Worm (Caenorhabditis elegans) whole organism, midembryonic: ENCODE measurements around the gene irld-47.

ENCODE experiments used
- T22C8.4 ChIP-seq: fragments of 200-800 bp; sonication (Bioruptor generic); IDR thresholded peaks from 2 replicates; pipeline ENCODE4 v1.3.6; 2022; ENCODE audit warnings: missing genetic modification characterization, missing compliant biosample characterization
- cog-1 ChIP-seq: sonication (generic microtip); optimal IDR thresholded peaks from 2 replicates; lab custom pipeline; 2016; ENCODE audit warnings: missing genetic modification characterization, missing compliant biosample characterization
- flt-1 ChIP-seq: fragments of 200-800 bp; sonication (Bioruptor generic); IDR thresholded peaks from 2 replicates; pipeline ENCODE4 v1.3.6; 2022; ENCODE audit warnings: missing genetic modification characterization, missing compliant biosample characterization
- klf-2 ChIP-seq: fragments of 200-800 bp; sonication (Bioruptor generic); conservative IDR thresholded peaks from 2 replicates; pipeline ENCODE4 v1.3.6; 2022; ENCODE audit warnings: missing genetic modification reagents, missing genetic modification characterization, missing compliant biosample characterization
- med-1 ChIP-seq: sonication (generic microtip); optimal IDR thresholded peaks from 2 replicates; lab custom pipeline; 2017; ENCODE audit warnings: missing genetic modification characterization, mild to moderate bottlenecking, missing compliant biosample characterization, antibody characterized with exemption, missing genetic modification reagents; ENCODE audit not compliant: insufficient read depth
- ref-1 ChIP-seq: fragments of 200-800 bp; sonication (Bioruptor generic); conservative IDR thresholded peaks from 2 replicates; pipeline ENCODE4 v1.3.6; 2022; ENCODE audit warnings: missing genetic modification reagents, missing genetic modification characterization, missing compliant biosample characterization
- tab-1 ChIP-seq: fragments of 200-800 bp; sonication (Bioruptor generic); IDR thresholded peaks from 2 replicates; pipeline ENCODE4 v1.3.6; 2022; ENCODE audit warnings: missing genetic modification characterization, missing compliant biosample characterization
- ztf-23 ChIP-seq: fragments of 200-800 bp; sonication (Bioruptor generic); IDR thresholded peaks from 2 replicates; pipeline ENCODE4 v1.3.6; 2022; ENCODE audit warnings: missing genetic modification reagents, missing genetic modification characterization, missing compliant biosample characterization
- ztf-29 ChIP-seq: fragments of 200-800 bp; sonication (Bioruptor generic); IDR thresholded peaks from 2 replicates; pipeline ENCODE4 v1.3.6; 2022; ENCODE audit warnings: missing genetic modification reagents, missing genetic modification characterization, missing compliant biosample characterization

irld-47 gene

DNA sequence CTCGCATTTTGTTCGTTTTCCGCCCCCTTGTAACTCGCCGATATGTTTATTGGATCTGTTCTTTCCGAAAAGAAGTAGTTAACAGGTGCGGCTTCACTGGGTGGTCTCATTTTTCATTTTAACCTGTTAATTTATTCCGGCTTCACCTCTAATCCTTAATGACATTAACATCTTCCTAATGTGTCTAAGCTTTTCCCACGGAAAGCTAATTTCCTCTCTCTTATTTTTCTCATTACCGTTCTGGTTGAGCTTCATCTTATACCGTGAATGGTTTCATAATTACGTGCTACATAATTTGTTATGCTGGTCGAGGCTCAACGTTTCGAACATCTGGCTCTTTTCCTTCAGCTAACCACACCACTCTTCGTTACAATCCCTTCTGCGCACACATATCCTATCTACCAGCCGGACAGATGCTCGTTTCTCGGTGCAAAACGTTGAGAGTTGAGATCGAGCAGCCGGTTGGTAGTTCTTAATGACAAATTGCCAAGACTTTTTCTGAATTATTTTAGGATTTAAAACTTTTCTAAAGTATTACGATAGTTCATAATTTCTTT lies 12.9 kb downstream of the irld-47 start:
- TF ChIP-seq T22C8.4 (GFP tag; lab: Robert Waterston, UW): no peak
- no peak for TF ChIP-seq flt-1 (GFP tag; lab: Robert Waterston, UW)
- TF ChIP-seq klf-2 (GFP tag; lab: Robert Waterston, UW): no peak
- TF ChIP-seq ref-1 (GFP tag; lab: Robert Waterston, UW): no peak
- no peak for TF ChIP-seq ztf-23 (GFP tag; lab: Robert Waterston, UW)
- TF ChIP-seq tab-1 (GFP tag; lab: Robert Waterston, UW): no peak
- TF ChIP-seq med-1 (GFP tag; lab: Kevin White, UChicago): no peak
- TF ChIP-seq cog-1: peak; percentile 85

- TF ChIP-seq cog-1 (no peak), ref-1 (GFP tag; lab: Robert Waterston, UW) (no peak), ztf-29 (no peak), tab-1 (GFP tag; lab: Robert Waterston, UW) (no peak), klf-2 (GFP tag; lab: Robert Waterston, UW) (no peak), T22C8.4 (GFP tag; lab: Robert Waterston, UW) (no peak), med-1 (GFP tag; lab: Kevin White, UChicago) (no peak), ztf-23 (GFP tag; lab: Robert Waterston, UW) (no peak)
These were observed 13.4 kb downstream of the irld-47 start for ce11 chrII:7808950-7809349.

ce11 chrII:7808153-7808552 lies 14.2 kb downstream of the irld-47 start:
- TF ChIP-seq flt-1 (GFP tag; lab: Robert Waterston, UW): no peak

DNA sequence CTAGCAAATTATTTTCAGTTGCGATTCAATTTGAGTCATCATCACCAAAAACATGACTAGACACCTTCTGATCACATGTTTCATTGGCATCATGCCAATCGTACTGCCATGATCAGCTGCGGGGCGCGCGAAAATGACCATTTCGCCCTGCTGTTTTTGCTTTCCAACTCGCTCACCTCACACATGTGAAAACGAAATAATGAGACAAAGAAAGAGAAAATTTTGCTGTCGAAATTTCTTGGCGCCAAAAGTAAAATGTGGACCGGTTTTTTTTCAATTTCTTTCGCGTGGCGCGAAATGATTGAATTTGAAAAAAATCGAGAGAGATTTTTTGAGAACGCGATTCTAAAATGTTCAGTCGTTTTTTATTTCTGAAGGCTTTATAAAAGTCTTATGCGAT lies 15.5 kb downstream of the irld-47 start:
- TF ChIP-seq flt-1 (GFP tag; lab: Robert Waterston, UW) (no peak), ref-1 (GFP tag; lab: Robert Waterston, UW) (no peak), ztf-29 (no peak), ztf-23 (GFP tag; lab: Robert Waterston, UW) (no peak), tab-1 (GFP tag; lab: Robert Waterston, UW) (no peak)

DNA sequence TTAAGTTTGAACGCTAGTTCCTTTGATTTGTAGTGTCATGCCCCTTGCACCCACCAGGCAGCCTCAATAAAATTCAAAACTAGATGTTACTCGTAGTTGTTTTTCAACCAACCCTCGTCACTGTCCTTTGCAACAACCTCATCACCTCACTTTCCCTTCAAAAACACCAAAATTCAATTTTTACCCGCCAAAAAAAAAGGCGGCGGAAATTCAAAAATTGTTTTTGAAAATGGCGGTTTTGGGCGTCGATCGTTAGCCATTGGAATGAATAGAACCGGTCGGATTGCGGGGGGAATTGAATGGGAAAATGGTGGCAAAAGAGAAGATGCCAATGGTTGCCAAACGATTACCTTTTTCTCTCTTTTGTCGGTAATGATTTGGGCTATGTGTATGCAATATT lies 16.3 kb downstream of the irld-47 start:
- no peak for TF ChIP-seq flt-1 (GFP tag; lab: Robert Waterston, UW)
- no peak for TF ChIP-seq T22C8.4 (GFP tag; lab: Robert Waterston, UW)
- no peak for TF ChIP-seq med-1 (GFP tag; lab: Kevin White, UChicago)
- no peak for TF ChIP-seq ztf-23 (GFP tag; lab: Robert Waterston, UW)
- no peak for TF ChIP-seq cog-1
- no peak for TF ChIP-seq klf-2 (GFP tag; lab: Robert Waterston, UW)
- TF ChIP-seq tab-1 (GFP tag; lab: Robert Waterston, UW): no peak
- no peak for TF ChIP-seq ref-1 (GFP tag; lab: Robert Waterston, UW)
- TF ChIP-seq ztf-29: no peak

- no peak for TF ChIP-seq T22C8.4 (GFP tag; lab: Robert Waterston, UW)
- no peak for TF ChIP-seq ztf-29
- TF ChIP-seq cog-1: no peak
- TF ChIP-seq ztf-23 (GFP tag; lab: Robert Waterston, UW): no peak
- TF ChIP-seq flt-1 (GFP tag; lab: Robert Waterston, UW): no peak
- TF ChIP-seq tab-1 (GFP tag; lab: Robert Waterston, UW): no peak
- no peak for TF ChIP-seq ref-1 (GFP tag; lab: Robert Waterston, UW)
- TF ChIP-seq klf-2 (GFP tag; lab: Robert Waterston, UW): no peak
- no peak for TF ChIP-seq med-1 (GFP tag; lab: Kevin White, UChicago)
These were observed 19.2 kb downstream of the irld-47 start for ce11 chrII:7803174-7803573.

ce11 chrII:7801899-7802298 lies 20.5 kb downstream of the irld-47 start:
- TF ChIP-seq ztf-23 (GFP tag; lab: Robert Waterston, UW) (no peak), tab-1 (GFP tag; lab: Robert Waterston, UW) (no peak), ztf-29 (no peak), klf-2 (GFP tag; lab: Robert Waterston, UW) (no peak), ref-1 (GFP tag; lab: Robert Waterston, UW) (no peak), med-1 (GFP tag; lab: Kevin White, UChicago) (no peak), cog-1 (no peak), T22C8.4 (GFP tag; lab: Robert Waterston, UW) (no peak), flt-1 (GFP tag; lab: Robert Waterston, UW) (no peak)

DNA sequence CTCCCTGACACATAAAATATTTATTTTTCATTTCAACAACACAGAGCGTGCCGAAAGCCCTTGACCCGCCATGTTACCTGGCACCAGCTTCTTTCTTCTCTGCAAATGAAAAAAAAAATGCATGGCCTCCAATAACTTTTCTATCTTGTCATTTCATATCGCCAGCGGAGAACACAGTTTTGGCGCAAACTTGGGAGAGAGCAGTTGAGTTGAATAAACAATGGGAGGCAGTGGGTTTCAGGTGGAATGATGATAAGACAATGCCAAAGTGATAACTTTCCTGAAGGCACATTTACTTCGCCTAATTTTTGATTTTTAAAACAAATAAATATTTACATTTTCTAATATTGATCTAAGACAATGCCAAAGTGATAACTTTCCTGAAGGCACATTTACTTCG lies 21.1 kb downstream of the irld-47 start:
- TF ChIP-seq ztf-29 (no peak), cog-1 (no peak), ref-1 (GFP tag; lab: Robert Waterston, UW) (no peak), flt-1 (GFP tag; lab: Robert Waterston, UW) (no peak), tab-1 (GFP tag; lab: Robert Waterston, UW) (no peak), klf-2 (GFP tag; lab: Robert Waterston, UW) (no peak)

- no peak for TF ChIP-seq flt-1 (GFP tag; lab: Robert Waterston, UW)
- TF ChIP-seq klf-2 (GFP tag; lab: Robert Waterston, UW): no peak
- no peak for TF ChIP-seq T22C8.4 (GFP tag; lab: Robert Waterston, UW)
These were observed 27.1 kb downstream of the irld-47 start for ce11 chrII:7795299-7795698.

- no peak for TF ChIP-seq tab-1 (GFP tag; lab: Robert Waterston, UW)
These were observed 28.1 kb downstream of the irld-47 start, which contains the start of gene glr-4 for ce11 chrII:7794222-7794621. glr-4 (minus strand) TSS chrII:7794322.

DNA sequence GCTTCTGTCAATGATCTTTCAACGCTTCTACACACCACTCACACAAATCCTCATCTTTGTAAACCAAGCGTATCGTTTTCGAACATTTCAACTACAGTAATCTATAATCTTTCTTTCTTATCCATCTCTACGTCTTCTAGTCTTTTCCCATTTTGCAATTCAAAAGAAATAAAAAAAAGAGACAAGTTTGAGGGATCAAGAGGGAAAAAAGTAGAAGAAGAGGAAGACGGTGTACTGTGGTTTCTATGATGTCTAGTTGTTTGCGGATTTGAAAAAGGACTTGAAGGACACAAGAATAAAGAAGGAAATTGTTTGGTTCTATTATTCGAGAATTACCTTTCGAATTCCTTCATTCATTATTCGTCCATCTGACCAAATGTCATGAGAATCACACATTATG lies 29.8 kb downstream of the irld-47 start:
- TF ChIP-seq ref-1 (GFP tag; lab: Robert Waterston, UW): no peak
